Fruit fly (Drosophila melanogaster) whole organism, wandering third instar larva: ENCODE measurements around the gene MED10.

Source experiments
- CrebA ChIP-seq: fragments of 200-800 bp; sonication (Bioruptor generic); optimal IDR thresholded peaks from 2 replicates; lab custom pipeline; 2016; ENCODE audit warnings: missing biosample characterization, mild to moderate bottlenecking, missing genetic modification characterization, borderline replicate concordance
- Dif ChIP-seq: fragments of 200-275, 200-300 bp; sonication (Bioruptor generic); optimal IDR thresholded peaks from 2 replicates; lab custom pipeline; 2018; ENCODE audit warnings: missing biosample characterization, missing genetic modification characterization; ENCODE audit not compliant: partially characterized antibody
- Mio ChIP-seq: sonication (Bioruptor generic); optimal IDR thresholded peaks from 2 replicates; lab custom pipeline; 2016; ENCODE audit warnings: missing biosample characterization, missing genetic modification characterization
- Rel ChIP-seq, 2 experiments: fragments of 200-800 bp; sonication (Bioruptor generic) in 1 of 2; optimal IDR thresholded peaks; 2 replicates in 1 of 2; 3 replicates in 1 of 2; lab custom pipeline; 2016 to 2019; ENCODE audit warnings: mild to moderate bottlenecking in 2 of 2, missing biosample characterization in 2 of 2, missing genetic modification characterization in 2 of 2, moderate library complexity in 1 of 2
- Vsx2 ChIP-seq: fragments of 200-300, 225-300 bp; sonication (Bioruptor generic); optimal IDR thresholded peaks from 2 replicates; lab custom pipeline; 2018; ENCODE audit warnings: missing biosample characterization, missing genetic modification characterization; ENCODE audit not compliant: partially characterized antibody
- foxo ChIP-seq, 2 experiments: fragments of 200-800 bp; sonication (Bioruptor generic); optimal IDR thresholded peaks; 2 replicates in 1 of 2; 3 replicates in 1 of 2; lab custom pipeline; 2016 to 2017; ENCODE audit warnings: missing biosample characterization in 2 of 2, missing genetic modification characterization in 2 of 2
- fru ChIP-seq: fragments of 200-800 bp; sonication (Bioruptor generic); optimal IDR thresholded peaks from 3 replicates; lab custom pipeline; 2016; ENCODE audit warnings: missing biosample characterization, mild to moderate bottlenecking, missing genetic modification characterization
- pan ChIP-seq: fragments of >200 bp; optimal IDR thresholded peaks from 2 replicates; lab custom pipeline; 2017
- tai ChIP-seq: sonication (Bioruptor generic); optimal IDR thresholded peaks from 2 replicates; lab custom pipeline; 2016; ENCODE audit warnings: missing biosample characterization, missing genetic modification characterization
- usp ChIP-seq: fragments of >200 bp; optimal IDR thresholded peaks from 2 replicates; lab custom pipeline; 2017; ENCODE audit warnings: missing biosample characterization, missing genetic modification characterization

DNA sequence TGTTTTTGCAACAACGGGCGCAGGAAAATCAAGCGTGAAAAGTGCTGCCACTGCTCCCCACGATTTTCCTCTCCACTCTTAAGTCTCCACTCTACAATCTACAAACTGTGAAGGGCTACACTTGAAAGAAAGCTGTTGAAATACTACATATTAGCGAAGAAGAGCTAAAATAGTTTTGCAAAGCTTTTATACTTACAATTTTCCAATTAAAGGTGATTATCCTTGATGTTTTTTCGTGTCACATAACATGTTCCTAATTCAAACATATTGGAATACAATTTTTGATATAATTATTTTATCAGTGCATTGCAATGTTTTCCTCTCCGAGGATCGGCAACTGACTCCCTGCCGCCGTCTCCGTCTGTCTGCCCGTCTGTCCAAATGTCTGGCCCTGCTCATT is 13.9 kb upstream of the MED10 start:
- TF ChIP-seq usp (no peak), pan (lab: Kevin White, UChicago) (no peak), CrebA (GFP tag; lab: Kevin White, UChicago) (no peak), Mio (no peak), foxo (GFP tag; optimal IDR thresholded peaks at IDR 0.05; lab: Kevin White, UChicago) (no peak), tai (GFP tag; lab: Kevin White, UChicago) (no peak), Vsx2 (GFP tag; lab: Kevin White, UChicago) (no peak), fru (GFP tag; lab: Kevin White, UChicago) (peak; percentile 17), Dif (no peak), Rel (GFP tag; optimal IDR thresholded peaks at IDR 0.05; lab: Kevin White, UChicago) (no peak), Rel (tag; optimal IDR thresholded peaks at IDR 0.05; lab: Kevin White, UChicago) (no peak)
